Worm (Caenorhabditis elegans): ENCODE measurements around the gene tald-1.

DNA sequence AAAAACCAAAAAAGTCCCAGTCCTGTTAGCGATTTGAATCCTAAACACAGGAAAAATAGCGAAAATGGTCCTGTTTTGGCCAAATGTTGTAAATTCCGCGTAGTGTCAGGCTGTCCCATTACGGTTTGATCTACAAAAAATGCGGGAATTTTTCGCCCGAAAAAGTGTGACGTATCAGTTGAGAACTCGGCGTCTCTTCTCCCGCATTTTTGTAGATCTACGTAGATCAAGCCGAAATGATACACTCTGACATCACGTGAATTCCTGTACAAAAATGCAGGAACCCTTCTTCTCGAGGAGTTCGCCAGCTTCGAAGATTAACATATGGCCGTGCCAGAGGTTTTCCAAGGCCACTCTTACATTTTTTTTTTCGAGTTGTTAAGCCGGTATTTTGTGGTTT is 9.1 kb downstream of the tald-1 start:
- TF ChIP-seq ztf-29 (GFP tag; IDR thresholded peaks at IDR 0.05) (no peak), klf-2 (GFP tag; conservative IDR thresholded peaks at IDR 0.05) (no peak), tab-1 (GFP tag; IDR thresholded peaks at IDR 0.05) (no peak), ref-1 (GFP tag; conservative IDR thresholded peaks at IDR 0.05) (no peak), flt-1 (GFP tag; IDR thresholded peaks at IDR 0.05) (no peak)

Measured in whole organism, midembryonic.